Worm (Caenorhabditis elegans) whole organism, early embryonic: ENCODE data around the gene zipt-15.

ENCODE experiments used
- B0310.2 ChIP-seq: sonication (generic microtip); optimal IDR thresholded peaks from 2 replicates; lab custom pipeline; 2016; ENCODE audit warnings: mild to moderate bottlenecking, missing genetic modification characterization, missing compliant biosample characterization
- F13C5.2 ChIP-seq: sonication (generic microtip); optimal IDR thresholded peaks from 2 replicates; lab custom pipeline; 2017; ENCODE audit warnings: mild to moderate bottlenecking, missing genetic modification characterization, inconsistent platforms, missing compliant biosample characterization
- ama-1 ChIP-seq: fragments of 150-350 bp; optimal IDR thresholded peaks from 2 replicates; lab custom pipeline; 2014
- flt-1 ChIP-seq: fragments of 200-800 bp; sonication (Bioruptor generic); IDR thresholded peaks from 2 replicates; pipeline ENCODE4 v1.3.6; 2022; ENCODE audit warnings: missing genetic modification characterization, missing compliant biosample characterization
- hmbx-1 ChIP-seq: sonication (generic microtip); optimal IDR thresholded peaks from 2 replicates; lab custom pipeline; 2016; ENCODE audit warnings: mild to moderate bottlenecking, missing genetic modification characterization, missing compliant biosample characterization
- hnd-1 ChIP-seq: sonication (generic microtip); optimal IDR thresholded peaks from 2 replicates; lab custom pipeline; 2016; ENCODE audit warnings: missing genetic modification characterization, missing compliant biosample characterization
- sea-1 ChIP-seq: fragments of 200-800 bp; sonication (Bioruptor generic); conservative IDR thresholded peaks from 2 replicates; pipeline ENCODE4 v1.3.6; 2022; ENCODE audit warnings: missing genetic modification characterization, missing compliant biosample characterization
- tbx-11 ChIP-seq: fragments of 200-800 bp; sonication (Bioruptor generic); IDR thresholded peaks from 2 replicates; pipeline ENCODE4 v1.3.6; 2022; ENCODE audit warnings: missing genetic modification characterization, missing compliant biosample characterization
- tra-4 ChIP-seq: sonication (generic microtip); optimal IDR thresholded peaks from 2 replicates; lab custom pipeline; 2017; ENCODE audit warnings: missing genetic modification characterization, missing compliant biosample characterization

DNA sequence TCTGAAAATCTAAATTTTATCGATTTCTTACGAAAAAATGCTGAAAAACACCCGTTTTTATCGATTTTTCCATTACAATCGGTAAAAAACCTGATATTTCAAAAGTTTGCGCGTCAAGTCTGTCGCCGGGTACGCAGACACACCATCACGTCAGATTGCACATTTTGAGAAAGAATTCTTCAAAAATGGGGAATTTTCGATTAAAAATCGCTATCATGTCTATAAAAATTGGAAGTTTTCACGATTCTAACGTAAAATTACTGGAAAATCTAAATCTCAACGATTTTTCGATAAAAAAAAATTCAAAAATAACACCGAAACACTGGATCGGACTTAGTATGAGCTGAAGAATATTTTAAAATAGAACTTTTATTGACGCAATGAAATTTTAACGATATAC, 30.5 kb downstream of the zipt-15 start, which contains the start of gene F56B3.4:
- TF ChIP-seq ama-1 (lab: Kevin White, UChicago) (no peak), tbx-11 (no peak), B0310.2 (tag; lab: Kevin White, UChicago) (no peak), F13C5.2 (tag; lab: Kevin White, UChicago) (no peak), flt-1 (no peak), sea-1 (no peak), hnd-1 (no peak), hmbx-1 (tag; lab: Kevin White, UChicago) (no peak), tra-4 (tag; lab: Kevin White, UChicago) (no peak)
